Fruit fly (Drosophila melanogaster) whole organism, embryonic: ENCODE data around the gene CG3630.

Experiments
- Atf-2 ChIP-seq: fragments of 200-800 bp; sonication (Bioruptor generic); optimal IDR thresholded peaks from 2 replicates; lab custom pipeline; 2016; ENCODE audit warnings: missing biosample characterization, missing genetic modification characterization
- C15 ChIP-seq: fragments of 200-800 bp; sonication (Bioruptor generic); IDR thresholded peaks from 3 replicates; pipeline ENCODE4 v1.3.6; 2022; ENCODE audit warnings: missing biosample characterization, missing genetic modification characterization
- CG1024 ChIP-seq: fragments of 200-800 bp; sonication (Bioruptor generic); IDR thresholded peaks from 2 replicates; pipeline ENCODE4 v1.3.6; 2022; ENCODE audit warnings: missing biosample characterization, missing genetic modification characterization
- CG11093 ChIP-seq: fragments of 200-800 bp; sonication (Bioruptor generic); IDR thresholded peaks from 3 replicates; pipeline ENCODE4 v1.3.6; 2022; ENCODE audit warnings: missing biosample characterization, missing genetic modification characterization
- CG12071 ChIP-seq: fragments of 200-800 bp; sonication (Bioruptor generic); optimal IDR thresholded peaks from 3 replicates; lab custom pipeline; 2018; ENCODE audit warnings: missing biosample characterization, mild to moderate bottlenecking, missing genetic modification characterization
- CG1233 ChIP-seq: fragments of 200-800 bp; sonication (Bioruptor generic); optimal IDR thresholded peaks from 4 replicates; lab custom pipeline; 2018; ENCODE audit warnings: missing biosample characterization, mild to moderate bottlenecking, missing genetic modification characterization
- CG12391 ChIP-seq: fragments of 200-800 bp; sonication (Bioruptor generic); optimal IDR thresholded peaks from 3 replicates; lab custom pipeline; 2018; ENCODE audit warnings: missing biosample characterization, mild to moderate bottlenecking, missing genetic modification characterization, moderate library complexity
- CG12769 ChIP-seq: fragments of 200-800 bp; sonication (Bioruptor generic); optimal IDR thresholded peaks from 2 replicates; lab custom pipeline; 2019; ENCODE audit warnings: missing biosample characterization, mild to moderate bottlenecking, missing genetic modification characterization, moderate library complexity
- CG14667 ChIP-seq: fragments of 200-800 bp; sonication (Bioruptor generic); IDR thresholded peaks from 2 replicates; pipeline ENCODE4 v1.3.6; 2022; ENCODE audit warnings: missing biosample characterization, missing genetic modification characterization
- CG15011 ChIP-seq: fragments of 200-800 bp; sonication (Bioruptor generic); optimal IDR thresholded peaks from 3 replicates; lab custom pipeline; 2018; ENCODE audit warnings: missing biosample characterization, mild to moderate bottlenecking, missing genetic modification characterization
- CG15269 ChIP-seq: fragments of 200-800 bp; sonication (Bioruptor generic); optimal IDR thresholded peaks from 2 replicates; lab custom pipeline; 2018; ENCODE audit warnings: missing biosample characterization, mild to moderate bottlenecking, missing genetic modification characterization, moderate library complexity
- CG1602 ChIP-seq: fragments of 200-800 bp; sonication (Bioruptor generic); optimal IDR thresholded peaks from 3 replicates; lab custom pipeline; 2016; ENCODE audit warnings: missing biosample characterization, missing genetic modification characterization
- CG1647 ChIP-seq: fragments of 200-800 bp; sonication (Bioruptor generic); optimal IDR thresholded peaks from 3 replicates; lab custom pipeline; 2016; ENCODE audit warnings: missing biosample characterization, missing genetic modification characterization
- CG17568 ChIP-seq: fragments of 200-800 bp; sonication (Bioruptor generic); optimal IDR thresholded peaks from 2 replicates; lab custom pipeline; 2018; ENCODE audit warnings: missing biosample characterization, mild to moderate bottlenecking, missing genetic modification characterization, moderate library complexity
- CG32532 ChIP-seq: fragments of 200-800 bp; sonication (Bioruptor generic); IDR thresholded peaks from 2 replicates; pipeline ENCODE4 v1.3.6; 2022; ENCODE audit warnings: missing biosample characterization, missing genetic modification characterization
- CG3847 ChIP-seq: fragments of 200-800 bp; sonication (Bioruptor generic); IDR thresholded peaks from 2 replicates; pipeline ENCODE4 v1.3.6; 2022; ENCODE audit warnings: missing biosample characterization, missing genetic modification characterization
- CG4424 ChIP-seq: fragments of 200-800 bp; sonication (Bioruptor generic); optimal IDR thresholded peaks from 3 replicates; lab custom pipeline; 2016; ENCODE audit warnings: missing biosample characterization, missing genetic modification characterization
- CG7963 ChIP-seq: fragments of 200-800 bp; sonication (Bioruptor generic); IDR thresholded peaks from 3 replicates; pipeline ENCODE4 v1.3.6; 2022; ENCODE audit warnings: missing biosample characterization, missing genetic modification characterization; ENCODE audit not compliant: partially characterized antibody
- CG9437 ChIP-seq: fragments of 200-800 bp; sonication (Bioruptor generic); optimal IDR thresholded peaks from 2 replicates; lab custom pipeline; 2018; ENCODE audit warnings: missing biosample characterization, mild to moderate bottlenecking, missing genetic modification characterization
- CoRest ChIP-seq: fragments of 200-800 bp; sonication (Bioruptor generic); optimal IDR thresholded peaks from 3 replicates; lab custom pipeline; 2018; ENCODE audit warnings: missing biosample characterization, mild to moderate bottlenecking, missing genetic modification characterization, moderate library complexity
- Doc2 ChIP-seq: fragments of 200-800 bp; sonication (Bioruptor generic); IDR thresholded peaks from 2 replicates; pipeline ENCODE4 v1.3.6; 2022; ENCODE audit warnings: missing biosample characterization, missing genetic modification characterization
- ERR ChIP-seq: fragments of 200-800 bp; sonication (Bioruptor generic); optimal IDR thresholded peaks from 2 replicates; lab custom pipeline; 2016; ENCODE audit warnings: missing biosample characterization, missing genetic modification characterization
- Ets97D ChIP-seq: fragments of 200-800 bp; sonication (Bioruptor generic); optimal IDR thresholded peaks from 3 replicates; lab custom pipeline; 2016; ENCODE audit warnings: missing biosample characterization, missing genetic modification characterization
- GATAe ChIP-seq: fragments of 200-800 bp; sonication (Bioruptor generic); conservative IDR thresholded peaks from 2 replicates; pipeline ENCODE4 v1.3.6; 2022; ENCODE audit warnings: missing biosample characterization, missing genetic modification characterization
- HLH54F ChIP-seq: fragments of 200-800 bp; sonication (Bioruptor generic); optimal IDR thresholded peaks from 3 replicates; lab custom pipeline; 2016; ENCODE audit warnings: missing biosample characterization, missing genetic modification characterization
- Hr39 ChIP-seq: fragments of >200 bp; optimal IDR thresholded peaks from 2 replicates; lab custom pipeline; 2017
- NK7.1 ChIP-seq: fragments of 200-800 bp; sonication (Bioruptor generic); optimal IDR thresholded peaks from 3 replicates; lab custom pipeline; 2016; ENCODE audit warnings: missing biosample characterization, missing genetic modification characterization
- Neu2 ChIP-seq: fragments of 200-800 bp; sonication (Bioruptor generic); optimal IDR thresholded peaks from 3 replicates; lab custom pipeline; 2016; ENCODE audit warnings: missing biosample characterization, missing genetic modification characterization, borderline replicate concordance
- PHDP ChIP-seq: fragments of 200-800 bp; sonication (Bioruptor generic); optimal IDR thresholded peaks from 3 replicates; lab custom pipeline; 2018; ENCODE audit warnings: missing biosample characterization, mild to moderate bottlenecking, missing genetic modification characterization, moderate library complexity
- Ptx1 ChIP-seq: fragments of 200-800 bp; sonication (Bioruptor generic); IDR thresholded peaks from 2 replicates; pipeline ENCODE4 v1.3.6; 2022; ENCODE audit warnings: missing biosample characterization, missing genetic modification characterization
- Sry-δ ChIP-seq: fragments of 200-800 bp; sonication (Bioruptor generic); optimal IDR thresholded peaks from 2 replicates; lab custom pipeline; 2016; ENCODE audit warnings: missing biosample characterization, missing genetic modification characterization
- Taf1 ChIP-seq: fragments of 200-800 bp; sonication (Bioruptor generic); IDR thresholded peaks from 2 replicates; pipeline ENCODE4 v1.3.6; 2022; ENCODE audit warnings: missing biosample characterization, missing genetic modification characterization
- YL-1 ChIP-seq: fragments of 200-800 bp; sonication (Bioruptor generic); optimal IDR thresholded peaks from 3 replicates; lab custom pipeline; 2017; ENCODE audit warnings: missing biosample characterization, mild to moderate bottlenecking, missing genetic modification characterization
- br ChIP-seq: fragments of >200 bp; optimal IDR thresholded peaks from 2 replicates; lab custom pipeline; 2017
- cas ChIP-seq: fragments of 200-800 bp; sonication (Bioruptor generic); IDR thresholded peaks from 2 replicates; pipeline ENCODE4 v1.3.6; 2022; ENCODE audit warnings: missing biosample characterization, missing genetic modification characterization
- caup ChIP-seq: fragments of 200-800 bp; sonication (Bioruptor generic); optimal IDR thresholded peaks from 3 replicates; lab custom pipeline; 2017; ENCODE audit warnings: missing biosample characterization, mild to moderate bottlenecking, missing genetic modification characterization, moderate library complexity; ENCODE audit not compliant: severe bottlenecking
- cg ChIP-seq: fragments of 200-800 bp; sonication (Bioruptor generic); optimal IDR thresholded peaks from 3 replicates; lab custom pipeline; 2019; ENCODE audit warnings: missing biosample characterization, mild to moderate bottlenecking, missing genetic modification characterization, moderate library complexity
- chm ChIP-seq: fragments of 200-800 bp; sonication (Bioruptor generic); IDR thresholded peaks from 2 replicates; pipeline ENCODE4 v1.3.6; 2022; ENCODE audit warnings: missing biosample characterization, missing genetic modification characterization
- chn ChIP-seq: fragments of 200-800 bp; sonication (Bioruptor generic); optimal IDR thresholded peaks from 2 replicates; lab custom pipeline; 2016; ENCODE audit warnings: missing biosample characterization, missing genetic modification characterization
- crol ChIP-seq: fragments of 200-800 bp; sonication (Bioruptor generic); IDR thresholded peaks from 2 replicates; pipeline ENCODE4 v1.3.6; 2022; ENCODE audit warnings: missing biosample characterization, missing genetic modification characterization
- dysf ChIP-seq: fragments of 200-800 bp; sonication (Bioruptor generic); IDR thresholded peaks from 3 replicates; pipeline ENCODE4 v1.3.6; 2022; ENCODE audit warnings: missing biosample characterization, missing genetic modification characterization
- ken ChIP-seq: fragments of 200-800 bp; sonication (Bioruptor generic); IDR thresholded peaks from 3 replicates; pipeline ENCODE4 v1.3.6; 2022; ENCODE audit warnings: missing biosample characterization, missing genetic modification characterization
- pfk ChIP-seq: fragments of 200-800 bp; sonication (Bioruptor generic); optimal IDR thresholded peaks from 2 replicates; lab custom pipeline; 2018; ENCODE audit warnings: missing biosample characterization, mild to moderate bottlenecking, missing genetic modification characterization, moderate library complexity
- pnt ChIP-seq: fragments of 200-800 bp; sonication (Bioruptor generic); optimal IDR thresholded peaks from 3 replicates; lab custom pipeline; 2016; ENCODE audit warnings: missing biosample characterization, missing genetic modification characterization
- pzg ChIP-seq: fragments of 200-800 bp; sonication (Bioruptor generic); optimal IDR thresholded peaks from 3 replicates; lab custom pipeline; 2018; ENCODE audit warnings: missing biosample characterization, mild to moderate bottlenecking, missing genetic modification characterization, moderate library complexity
- ro ChIP-seq: fragments of 200-800 bp; sonication (Bioruptor generic); IDR thresholded peaks from 2 replicates; pipeline ENCODE4 v1.3.6; 2022; ENCODE audit warnings: missing biosample characterization, missing genetic modification characterization
- row ChIP-seq: fragments of 200-800 bp; sonication (Bioruptor generic); IDR thresholded peaks from 3 replicates; pipeline ENCODE4 v1.3.6; 2022; ENCODE audit warnings: missing biosample characterization, missing genetic modification characterization
- sim ChIP-seq: fragments of 200-800 bp; sonication (Bioruptor generic); IDR thresholded peaks from 2 replicates; pipeline ENCODE4 v1.3.6; 2022; ENCODE audit warnings: missing biosample characterization, missing genetic modification characterization
- usp ChIP-seq: fragments of >200 bp; optimal IDR thresholded peaks from 2 replicates; lab custom pipeline; 2017; ENCODE audit warnings: missing biosample characterization, missing genetic modification characterization
- zf30C ChIP-seq: fragments of 200-800 bp; sonication (Bioruptor generic); optimal IDR thresholded peaks from 3 replicates; lab custom pipeline; 2018; ENCODE audit warnings: missing biosample characterization, mild to moderate bottlenecking, missing genetic modification characterization

Gene CG3630

DNA sequence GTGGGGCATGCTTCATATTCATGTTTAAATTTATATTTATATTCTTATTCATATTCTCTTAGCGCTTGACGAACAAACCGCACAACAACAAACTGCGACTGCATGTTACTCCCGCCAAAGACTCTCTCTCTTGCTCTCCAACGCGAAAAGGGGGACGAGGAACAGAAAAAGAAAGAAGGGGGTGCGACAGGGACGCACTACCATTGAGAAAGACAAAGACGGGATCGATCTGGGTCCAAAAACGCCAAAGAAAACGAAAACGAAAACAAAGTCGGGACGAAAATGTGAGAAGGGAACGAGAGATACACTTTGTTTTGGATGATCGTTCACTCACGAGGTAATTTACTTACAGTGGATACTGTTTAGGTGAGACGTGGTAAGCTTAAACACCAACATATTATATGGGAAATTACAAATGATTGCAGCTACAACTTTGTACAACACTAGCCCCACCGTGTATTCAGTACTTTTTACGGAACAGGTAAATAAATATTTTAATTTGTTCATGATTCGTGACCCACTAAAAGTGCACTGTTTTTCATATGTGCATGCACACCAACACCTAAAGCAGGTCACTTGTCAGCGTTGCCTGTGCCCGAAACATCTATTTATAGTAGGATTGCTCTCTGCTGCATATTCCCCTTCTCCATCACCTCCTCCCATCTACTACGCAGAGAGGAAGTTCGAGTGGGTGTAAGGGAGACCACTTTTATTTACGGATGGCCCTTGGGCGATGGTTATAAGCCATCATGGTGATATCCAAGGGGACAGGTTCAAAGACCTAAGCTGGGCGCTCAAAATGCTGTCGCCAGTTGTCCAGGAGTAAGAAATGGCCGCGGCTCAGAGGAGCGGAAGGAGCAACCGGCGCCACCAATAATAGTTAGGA, 40.0 kb upstream of the CG3630 start (continued):
- TF ChIP-seq ERR (GFP tag; lab: Kevin White, UChicago), result no peak
- no peak for TF ChIP-seq pzg (GFP tag; lab: Kevin White, UChicago)
- TF ChIP-seq ken, result peak; percentile 51; the same call in 1 of the 3 replicates
- TF ChIP-seq CG32532 (GFP tag; lab: Robert Waterston, UW), result 0 out of 2 replicates have a peak, but pooled peaks have one; percentile 22
- no peak for TF ChIP-seq Hr39 (lab: Kevin White, UChicago)
- no peak for TF ChIP-seq Taf1 (GFP tag; lab: Robert Waterston, UW)
- peak; percentile 34; the same call in 1 of the 2 replicates for TF ChIP-seq Ptx1 (GFP tag; lab: Robert Waterston, UW)
- no peak for TF ChIP-seq CG17568
- TF ChIP-seq Sry-δ, result no peak
- no peak for TF ChIP-seq CG7963 (GFP tag; lab: Robert Waterston, UW)
- peak; percentile 45 for TF ChIP-seq PHDP (tag; lab: Kevin White, UChicago)
- TF ChIP-seq sim (GFP tag; lab: Robert Waterston, UW), result no peak
- no peak for TF ChIP-seq br (lab: Kevin White, UChicago)
- TF ChIP-seq CG11093 (GFP tag; lab: Robert Waterston, UW), result no peak
- no peak for TF ChIP-seq usp
- TF ChIP-seq pfk (GFP tag; lab: Kevin White, UChicago), result no peak
- TF ChIP-seq CG1233 (GFP tag; lab: Kevin White, UChicago), result peak; percentile 26
- no peak for TF ChIP-seq NK7.1 (GFP tag; lab: Kevin White, UChicago)
- no peak for TF ChIP-seq CG1602 (GFP tag; lab: Kevin White, UChicago)
- TF ChIP-seq Atf-2 (GFP tag; lab: Kevin White, UChicago), result no peak
- TF ChIP-seq zf30C, result no peak
- no peak for TF ChIP-seq CG14667 (GFP tag; lab: Robert Waterston, UW)
- TF ChIP-seq caup (GFP tag; lab: Kevin White, UChicago), result no peak
- 0 out of 3 replicates have a peak, but pooled peaks have one; percentile 27 for TF ChIP-seq dysf (GFP tag; lab: Robert Waterston, UW)
- TF ChIP-seq chn (GFP tag; lab: Kevin White, UChicago), result peak; percentile 19
- peak; percentile 49 for TF ChIP-seq CG12391 (tag; lab: Kevin White, UChicago)
- no peak for TF ChIP-seq CG1647 (GFP tag; lab: Kevin White, UChicago)
- no peak for TF ChIP-seq ro
- peak; percentile 29 for TF ChIP-seq CoRest (tag; lab: Kevin White, UChicago)
- no peak for TF ChIP-seq CG12071 (GFP tag; lab: Kevin White, UChicago)
- TF ChIP-seq CG9437 (GFP tag; lab: Kevin White, UChicago), result no peak
- no peak for TF ChIP-seq Neu2
- TF ChIP-seq CG4424 (GFP tag; lab: Kevin White, UChicago), result peak; percentile 50
- TF ChIP-seq CG12769 (tag; lab: Kevin White, UChicago), result no peak
- TF ChIP-seq chm, result peak; percentile 35; the same call in 1 of the 2 replicates
- no peak for TF ChIP-seq YL-1
- TF ChIP-seq Ets97D (GFP tag; lab: Kevin White, UChicago), result no peak
- no peak for TF ChIP-seq HLH54F
- TF ChIP-seq CG3847 (GFP tag; lab: Robert Waterston, UW), result no peak
- peak; percentile 9 for TF ChIP-seq cg (GFP tag; lab: Kevin White, UChicago)
- peak; percentile 21; the same call in 1 of the 2 replicates for TF ChIP-seq CG1024 (GFP tag; lab: Robert Waterston, UW)
- no peak; the same call in 1 of the 2 replicates for TF ChIP-seq crol (GFP tag; lab: Robert Waterston, UW)
- TF ChIP-seq C15 (GFP tag; lab: Robert Waterston, UW), result no peak
- TF ChIP-seq Doc2 (GFP tag; lab: Robert Waterston, UW), result no peak
- peak; percentile 36 for TF ChIP-seq pnt
- no peak for TF ChIP-seq cas
- TF ChIP-seq row (GFP tag; lab: Robert Waterston, UW), result peak; percentile 63
- no peak for TF ChIP-seq CG15269 (tag; lab: Kevin White, UChicago)
- no peak for TF ChIP-seq GATAe
- no peak for TF ChIP-seq CG15011 (GFP tag; lab: Kevin White, UChicago)
